Worm (Caenorhabditis elegans) whole organism, mixed stage, embryonic: ENCODE data around the gene C07A12.18.

Experiments
- cnd-1 ChIP-seq: fragments of 200-800 bp; sonication (Bioruptor generic); optimal IDR thresholded peaks from 2 replicates; lab custom pipeline; 2018; ENCODE audit warnings: mild to moderate bottlenecking, missing genetic modification characterization, missing compliant biosample characterization
- elt-1 ChIP-seq: sonication (generic microtip); optimal IDR thresholded peaks from 2 replicates; lab custom pipeline; 2017; ENCODE audit warnings: missing genetic modification characterization, mild to moderate bottlenecking, missing compliant biosample characterization, antibody characterized with exemption, moderate library complexity, borderline replicate concordance; ENCODE audit not compliant: insufficient read depth
- lin-13 ChIP-seq: fragments of 150-350 bp; optimal IDR thresholded peaks from 2 replicates; lab custom pipeline; 2014; ENCODE audit warnings: missing biosample characterization, missing genetic modification characterization
- mep-1 ChIP-seq: fragments of 150-350 bp; optimal IDR thresholded peaks from 2 replicates; lab custom pipeline; 2017; ENCODE audit warnings: missing biosample characterization, missing genetic modification reagents, missing genetic modification characterization, inconsistent platforms
- nhr-12 ChIP-seq: fragments of 150-350 bp; optimal IDR thresholded peaks from 2 replicates; lab custom pipeline; 2014; ENCODE audit warnings: missing biosample characterization, missing genetic modification characterization
- nhr-237 ChIP-seq: fragments of 150-350 bp; optimal IDR thresholded peaks from 2 replicates; lab custom pipeline; 2014; ENCODE audit warnings: missing biosample characterization, missing genetic modification characterization
- nhr-28 ChIP-seq: fragments of 150-350 bp; optimal IDR thresholded peaks from 2 replicates; lab custom pipeline; 2014; ENCODE audit warnings: missing biosample characterization, missing genetic modification characterization
- nhr-76 ChIP-seq: sonication (generic microtip); optimal IDR thresholded peaks from 2 replicates; lab custom pipeline; 2017; ENCODE audit warnings: missing biosample characterization, missing genetic modification characterization
- pha-4 ChIP-seq: fragments of 150-350 bp; optimal IDR thresholded peaks from 2 replicates; lab custom pipeline; 2018; ENCODE audit warnings: missing biosample characterization, missing genetic modification reagents, missing genetic modification characterization
- unc-62 ChIP-seq: fragments of 150-350 bp; optimal IDR thresholded peaks from 2 replicates; lab custom pipeline; 2014; ENCODE audit warnings: missing biosample characterization, missing genetic modification reagents, missing genetic modification characterization

DNA sequence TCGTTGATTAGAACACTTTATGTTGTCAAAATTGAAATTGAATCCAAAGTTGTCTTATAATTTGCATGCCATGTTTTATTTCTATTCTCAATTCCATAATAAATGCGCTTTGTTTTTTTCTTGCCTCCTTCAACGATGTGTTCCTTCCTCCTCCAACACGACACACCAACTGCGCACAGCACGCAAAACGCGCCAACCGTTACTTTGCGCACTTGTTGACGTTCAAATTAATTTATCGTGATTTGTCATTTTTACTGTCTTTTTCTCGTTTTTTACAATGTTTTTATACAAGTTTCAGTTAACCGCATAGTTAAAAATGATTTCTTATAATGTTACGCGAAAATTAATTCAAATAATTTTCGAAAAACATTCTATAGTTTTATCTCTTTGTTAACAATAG, 38.2 kb upstream of the C07A12.18 start:
- TF ChIP-seq unc-62 (GFP tag; lab: Kevin White, UChicago): no peak
- no peak for TF ChIP-seq nhr-237 (tag; lab: Kevin White, UChicago)
- TF ChIP-seq lin-13 (tag; lab: Kevin White, UChicago): peak; percentile 63
- no peak for TF ChIP-seq nhr-76 (tag; lab: Kevin White, UChicago)
- TF ChIP-seq pha-4 (tag; lab: Kevin White, UChicago): no peak
- no peak for TF ChIP-seq elt-1 (tag; lab: Kevin White, UChicago)
- no peak for TF ChIP-seq cnd-1 (tag; lab: Kevin White, UChicago)
- no peak for TF ChIP-seq nhr-12 (tag; lab: Kevin White, UChicago)
- peak; percentile 48 for TF ChIP-seq mep-1
- no peak for TF ChIP-seq nhr-28 (tag; lab: Kevin White, UChicago)
